Worm (Caenorhabditis elegans): Measurements from ENCODE around the gene fipr-17.
A peak's percentile ranks its signal among the peaks of the same experiment; 100 is the strongest.

Gene fipr-17

DNA sequence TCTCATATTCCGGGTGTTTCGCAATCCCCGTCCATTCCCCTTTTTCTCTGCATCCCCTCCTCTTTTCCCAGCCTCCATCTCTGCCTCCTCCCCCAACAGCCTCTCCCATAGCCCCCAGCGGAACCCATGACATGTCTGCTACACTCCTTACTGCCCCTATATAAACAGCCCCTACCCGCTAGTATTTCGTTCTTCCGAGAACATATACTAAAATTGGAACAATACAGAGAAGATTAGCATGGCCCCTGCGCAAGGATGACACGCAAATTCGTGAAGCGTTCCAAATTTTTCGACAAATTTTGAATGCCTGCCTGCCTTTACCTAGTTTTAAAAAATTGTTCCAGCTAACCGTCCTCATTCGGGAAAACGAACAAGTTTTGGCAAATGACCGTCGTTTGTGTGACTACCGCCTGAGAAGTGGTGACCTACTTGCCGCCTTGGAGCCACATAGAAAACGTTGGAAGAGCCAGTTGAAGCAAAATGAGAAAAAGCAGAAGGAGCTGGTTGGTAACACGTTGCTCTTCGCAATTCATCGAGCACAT lies 17.8 kb downstream of the fipr-17 start (continued):
- TF ChIP-seq ham-2 (GFP tag; optimal IDR thresholded peaks at IDR 0.05) (peak; percentile 99), ceh-39 (tag; optimal IDR thresholded peaks at IDR 0.05) (peak; percentile 57), pha-4 (tag; optimal IDR thresholded peaks at IDR 0.05) (peak; percentile 94)

DNA sequence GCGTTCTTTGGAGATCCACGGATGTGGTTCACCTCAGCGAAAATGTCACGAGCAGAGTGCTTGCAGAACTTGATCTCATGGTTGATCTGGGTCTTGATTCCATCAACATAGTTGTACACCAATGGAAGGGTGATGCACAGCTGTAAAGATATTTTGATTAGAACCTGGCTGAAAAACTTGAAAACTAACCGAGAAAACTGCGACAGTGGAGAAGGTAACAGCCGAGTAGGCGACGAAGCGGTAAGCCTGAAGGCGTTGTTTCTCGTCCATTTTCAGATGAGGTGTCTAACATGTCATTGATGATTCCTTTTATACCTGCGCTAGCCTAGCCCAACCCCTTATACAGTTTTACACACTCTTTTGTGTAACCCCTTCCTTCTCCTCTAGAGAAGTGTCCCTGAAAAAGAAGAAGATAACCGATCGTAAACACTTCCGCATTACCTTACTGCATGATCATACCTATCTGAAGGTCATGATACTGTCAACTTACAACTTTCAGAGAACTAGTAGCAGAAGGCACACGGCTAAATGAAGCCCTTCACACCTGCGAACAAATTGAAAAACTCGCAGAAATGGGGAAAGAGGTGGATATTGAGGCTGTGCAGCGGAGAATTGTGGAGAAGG lies 19.7 kb downstream of the fipr-17 start, which contains the start of gene col-94:
Gene col-94, minus strand, starts transcription at position 313 of the 624 bp plus-strand sequence.
- TF ChIP-seq hlh-1 (tag; optimal IDR thresholded peaks at IDR 0.05) (no peak), flh-1 (GFP tag; optimal IDR thresholded peaks at IDR 0.05) (no peak), unc-120 (tag; optimal IDR thresholded peaks at IDR 0.05; ENCODE audit: poor library complexity, severe bottlenecking) (no peak), nhr-28 (tag; optimal IDR thresholded peaks at IDR 0.05) (no peak), lin-13 (tag; optimal IDR thresholded peaks at IDR 0.05) (no peak), nhr-76 (tag; optimal IDR thresholded peaks at IDR 0.05) (no peak), lsy-2 (tag; optimal IDR thresholded peaks at IDR 0.05) (no peak), mls-2 (tag; optimal IDR thresholded peaks at IDR 0.05) (no peak), lin-32 (GFP tag; optimal IDR thresholded peaks at IDR 0.05) (no peak), mab-5 (tag; optimal IDR thresholded peaks at IDR 0.05) (no peak)

DNA sequence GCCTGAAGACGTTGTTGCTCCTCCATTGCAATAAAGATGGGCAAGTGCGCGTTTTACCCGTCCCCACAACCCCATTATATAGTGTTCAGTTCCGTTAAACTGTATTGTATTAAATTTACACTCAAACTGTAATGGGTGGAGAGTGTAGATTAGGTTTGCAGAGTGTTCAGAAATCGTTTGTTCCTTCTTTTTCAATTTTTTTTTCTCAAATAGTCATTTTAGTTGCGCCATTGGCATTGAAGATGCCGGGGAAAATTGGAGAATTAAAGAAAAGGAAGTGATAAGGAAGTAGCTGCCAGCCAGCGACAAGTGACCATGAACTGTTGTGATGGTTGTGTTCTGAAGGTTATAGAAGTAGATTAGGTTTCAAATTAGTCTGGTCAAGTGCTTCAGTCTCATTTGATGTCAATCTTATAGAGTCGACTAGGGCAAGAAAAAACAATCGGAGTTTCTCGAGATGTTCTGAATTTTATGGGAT lies 21.8 kb downstream of the fipr-17 start, which contains the start of gene col-93:
Gene col-93, minus strand, starts transcription at position 51 of the 478 bp plus-strand sequence.
- TF ChIP-seq mls-2 (tag; optimal IDR thresholded peaks at IDR 0.05) = no peak
- TF ChIP-seq mep-1 (tag; optimal IDR thresholded peaks at IDR 0.05) = no peak
- TF ChIP-seq nhr-76 (tag; optimal IDR thresholded peaks at IDR 0.05) = no peak
- no peak for TF ChIP-seq blmp-1 (tag; optimal IDR thresholded peaks at IDR 0.05)
- TF ChIP-seq drap-1 (GFP tag; optimal IDR thresholded peaks at IDR 0.05) = no peak
- no peak for TF ChIP-seq pha-4 (tag; optimal IDR thresholded peaks at IDR 0.05)
- TF ChIP-seq lin-13 (tag; optimal IDR thresholded peaks at IDR 0.05) = no peak
- no peak for TF ChIP-seq nhr-2 (tag; optimal IDR thresholded peaks at IDR 0.05)
- TF ChIP-seq nhr-12 (tag; optimal IDR thresholded peaks at IDR 0.05) = no peak
- no peak for TF ChIP-seq lsy-2 (tag; optimal IDR thresholded peaks at IDR 0.05)
- no peak for TF ChIP-seq zip-8 (tag; optimal IDR thresholded peaks at IDR 0.05)
- TF ChIP-seq ces-1 (GFP tag; optimal IDR thresholded peaks at IDR 0.05) = no peak
- TF ChIP-seq unc-62 (GFP tag; optimal IDR thresholded peaks at IDR 0.05) = no peak
- TF ChIP-seq ceh-83 (GFP tag; optimal IDR thresholded peaks at IDR 0.05) = no peak
- no peak for TF ChIP-seq cnd-1 (tag; optimal IDR thresholded peaks at IDR 0.05)

DNA sequence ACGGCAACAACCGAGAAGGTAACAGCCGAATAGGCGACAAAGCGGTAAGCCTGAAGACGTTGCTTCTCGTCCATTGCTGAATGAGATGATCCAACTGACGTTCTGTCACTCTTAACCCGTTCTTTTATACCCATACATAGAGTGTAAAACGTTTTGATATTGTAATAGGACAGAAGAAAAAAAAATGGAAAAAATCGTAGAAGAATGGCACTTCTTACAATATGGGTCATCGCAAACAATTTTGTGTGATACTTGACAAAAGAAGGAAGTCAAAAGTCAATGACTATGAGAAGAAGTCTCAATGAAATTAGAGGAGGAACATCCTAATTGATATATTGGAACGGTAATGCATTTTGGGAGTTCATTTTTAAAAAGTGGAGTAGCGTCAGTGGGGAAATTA lies 24.2 kb downstream of the fipr-17 start, which contains the start of gene col-92:
Gene col-92, minus strand, starts transcription at position 101 of the 400 bp plus-strand sequence.
- TF ChIP-seq ceh-83 (GFP tag; optimal IDR thresholded peaks at IDR 0.05) = no peak
- no peak for TF ChIP-seq unc-120 (tag; optimal IDR thresholded peaks at IDR 0.05; ENCODE audit: poor library complexity, severe bottlenecking)
- no peak for TF ChIP-seq ceh-39 (tag; optimal IDR thresholded peaks at IDR 0.05)
- no peak for TF ChIP-seq sem-2 (GFP tag; optimal IDR thresholded peaks at IDR 0.05)
- TF ChIP-seq ceh-43 (GFP tag; optimal IDR thresholded peaks at IDR 0.05) = no peak
- no peak for TF ChIP-seq hlh-1 (tag; optimal IDR thresholded peaks at IDR 0.05)
- no peak for TF ChIP-seq drap-1 (GFP tag; optimal IDR thresholded peaks at IDR 0.05)
- no peak for TF ChIP-seq M03D4.4 (tag; optimal IDR thresholded peaks at IDR 0.05)
- TF ChIP-seq nhr-2 (tag; optimal IDR thresholded peaks at IDR 0.05) = no peak
- no peak for TF ChIP-seq cnd-1 (tag; optimal IDR thresholded peaks at IDR 0.05)
- no peak for TF ChIP-seq elt-1 (tag; optimal IDR thresholded peaks at IDR 0.05; ENCODE audit: borderline replicate concordance, insufficient read depth)
- no peak for TF ChIP-seq bed-3 (GFP tag; optimal IDR thresholded peaks at IDR 0.05)
- TF ChIP-seq nhr-28 (tag; optimal IDR thresholded peaks at IDR 0.05) = no peak
- TF ChIP-seq flh-1 (GFP tag; optimal IDR thresholded peaks at IDR 0.05) = no peak

DNA sequence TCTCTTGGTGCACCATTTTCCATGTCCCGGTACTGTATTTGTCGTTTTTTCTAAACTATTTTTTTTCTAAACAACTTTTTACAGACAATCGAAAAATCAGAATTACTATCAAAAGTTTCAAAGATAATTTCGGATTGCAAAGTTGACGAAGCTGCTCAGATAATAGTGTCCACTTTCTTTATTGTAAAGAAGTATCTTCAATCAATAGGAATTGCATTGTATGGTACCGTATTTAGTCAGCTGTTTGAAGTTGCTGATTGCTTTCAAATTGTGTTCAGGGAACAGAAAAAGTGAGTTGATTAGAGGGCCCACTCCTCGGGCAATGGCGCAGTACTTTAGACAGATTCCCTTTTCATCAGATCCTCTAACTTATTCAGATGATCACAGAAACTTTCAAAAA lies 25.8 kb downstream of the fipr-17 start:
- TF ChIP-seq lin-32 (GFP tag; optimal IDR thresholded peaks at IDR 0.05) (no peak), M03D4.4 (tag; optimal IDR thresholded peaks at IDR 0.05) (no peak), lsy-2 (tag; optimal IDR thresholded peaks at IDR 0.05) (no peak), drap-1 (GFP tag; optimal IDR thresholded peaks at IDR 0.05) (no peak), cnd-1 (tag; optimal IDR thresholded peaks at IDR 0.05) (no peak), tbx-8 (GFP tag; optimal IDR thresholded peaks at IDR 0.05) (no peak), sem-2 (GFP tag; optimal IDR thresholded peaks at IDR 0.05) (no peak), bed-3 (GFP tag; optimal IDR thresholded peaks at IDR 0.05) (no peak), nhr-12 (tag; optimal IDR thresholded peaks at IDR 0.05) (no peak), ces-1 (GFP tag; optimal IDR thresholded peaks at IDR 0.05) (no peak), unc-62 (GFP tag; optimal IDR thresholded peaks at IDR 0.05) (no peak), ztf-11 (tag; optimal IDR thresholded peaks at IDR 0.05) (no peak), ceh-43 (GFP tag; optimal IDR thresholded peaks at IDR 0.05) (no peak), zip-8 (tag; optimal IDR thresholded peaks at IDR 0.05) (no peak), mls-2 (tag; optimal IDR thresholded peaks at IDR 0.05) (no peak), hlh-1 (tag; optimal IDR thresholded peaks at IDR 0.05) (no peak), unc-120 (tag; optimal IDR thresholded peaks at IDR 0.05; ENCODE audit: poor library complexity, severe bottlenecking) (no peak), flh-1 (GFP tag; optimal IDR thresholded peaks at IDR 0.05) (no peak), ham-2 (GFP tag; optimal IDR thresholded peaks at IDR 0.05) (no peak)
